Fruit fly (Drosophila melanogaster) whole organism, embryonic: ENCODE data around the gene CG17068.

Source experiments
- ATbp ChIP-seq: fragments of 200-800 bp; sonication (Bioruptor generic); optimal IDR thresholded peaks from 2 replicates; lab custom pipeline; 2017; ENCODE audit warnings: missing biosample characterization, mild to moderate bottlenecking, missing genetic modification characterization, missing genetic modification reagents
- CG10147 ChIP-seq: fragments of 200-800 bp; sonication (Bioruptor generic); optimal IDR thresholded peaks from 2 replicates; lab custom pipeline; 2019; ENCODE audit warnings: missing biosample characterization, mild to moderate bottlenecking, missing genetic modification characterization, moderate library complexity
- CG11398 ChIP-seq: fragments of 200-800 bp; sonication (Bioruptor generic); optimal IDR thresholded peaks from 2 replicates; lab custom pipeline; 2016; ENCODE audit warnings: missing biosample characterization, missing genetic modification characterization
- CG11723 ChIP-seq: fragments of 200-800 bp; sonication (Bioruptor generic); optimal IDR thresholded peaks from 2 replicates; lab custom pipeline; 2017; ENCODE audit warnings: missing biosample characterization, mild to moderate bottlenecking, missing genetic modification characterization
- CG12299 ChIP-seq: fragments of 200-800 bp; sonication (Bioruptor generic); optimal IDR thresholded peaks from 2 replicates; lab custom pipeline; 2018; ENCODE audit warnings: missing biosample characterization, mild to moderate bottlenecking, missing genetic modification characterization
- CG15479 ChIP-seq: fragments of 200-800 bp; sonication (Bioruptor generic); optimal IDR thresholded peaks from 3 replicates; lab custom pipeline; 2019; ENCODE audit warnings: missing biosample characterization, mild to moderate bottlenecking, missing genetic modification characterization, moderate library complexity
- CG16779 ChIP-seq: fragments of 200-800 bp; sonication (Bioruptor generic); IDR thresholded peaks from 2 replicates; pipeline ENCODE4 v1.3.6; 2022; ENCODE audit warnings: missing biosample characterization, missing genetic modification characterization
- CG18476 ChIP-seq: fragments of 200-800 bp; sonication (Bioruptor generic); optimal IDR thresholded peaks from 2 replicates; lab custom pipeline; 2016; ENCODE audit warnings: missing biosample characterization, mild to moderate bottlenecking, missing genetic modification characterization
- CG18764 ChIP-seq: fragments of 200-800 bp; sonication (Bioruptor generic); optimal IDR thresholded peaks from 3 replicates; lab custom pipeline; 2016; ENCODE audit warnings: missing biosample characterization, missing genetic modification characterization
- CG2889 ChIP-seq: fragments of 200-800 bp; sonication (Bioruptor generic); IDR thresholded peaks from 3 replicates; pipeline ENCODE4 v1.3.6; 2022; ENCODE audit warnings: missing biosample characterization, missing genetic modification characterization
- CG33557 ChIP-seq: fragments of 200-800 bp; sonication (Bioruptor generic); optimal IDR thresholded peaks from 2 replicates; lab custom pipeline; 2019; ENCODE audit warnings: missing biosample characterization, mild to moderate bottlenecking, missing genetic modification characterization, moderate library complexity
- CG5180 ChIP-seq: fragments of 200-800 bp; sonication (Bioruptor generic); optimal IDR thresholded peaks from 3 replicates; lab custom pipeline; 2017; ENCODE audit warnings: missing biosample characterization, missing genetic modification characterization, mild to moderate bottlenecking, moderate library complexity, missing genetic modification reagents
- CG6683 ChIP-seq: fragments of 200-800 bp; sonication (Bioruptor generic); optimal IDR thresholded peaks from 2 replicates; lab custom pipeline; 2017; ENCODE audit warnings: missing biosample characterization, mild to moderate bottlenecking, missing genetic modification characterization, missing genetic modification reagents
- CG7839 ChIP-seq: fragments of 200-800 bp; sonication (Bioruptor generic); optimal IDR thresholded peaks from 3 replicates; lab custom pipeline; 2018; ENCODE audit warnings: missing biosample characterization, mild to moderate bottlenecking, missing genetic modification characterization, moderate library complexity
- CG7928 ChIP-seq: fragments of 200-800 bp; sonication (Bioruptor generic); optimal IDR thresholded peaks from 2 replicates; lab custom pipeline; 2017; ENCODE audit warnings: missing biosample characterization, mild to moderate bottlenecking, missing genetic modification characterization
- CG8281 ChIP-seq: fragments of 200-800 bp; sonication (Bioruptor generic); optimal IDR thresholded peaks from 2 replicates; lab custom pipeline; 2018; ENCODE audit warnings: missing biosample characterization, mild to moderate bottlenecking, missing genetic modification characterization, moderate library complexity
- CG9817 ChIP-seq: fragments of 200-800 bp; sonication (Bioruptor generic); optimal IDR thresholded peaks from 2 replicates; lab custom pipeline; 2018; ENCODE audit warnings: missing biosample characterization, mild to moderate bottlenecking, missing genetic modification characterization, moderate library complexity
- Dll ChIP-seq: fragments of 200-800 bp; sonication (Bioruptor generic); IDR thresholded peaks from 4 replicates; pipeline ENCODE4 v1.3.6; 2022; ENCODE audit warnings: missing biosample characterization, missing genetic modification characterization; ENCODE audit not compliant: partially characterized antibody
- Ets65A ChIP-seq: fragments of 200-800 bp; sonication (Bioruptor generic); peaks from one replicate; lab custom pipeline; 2016; ENCODE audit warnings: missing biosample characterization, missing genetic modification characterization
- H2.0 ChIP-seq: fragments of 200-800 bp; sonication (Bioruptor generic); IDR thresholded peaks from 2 replicates; pipeline ENCODE4 v1.3.6; 2022; ENCODE audit warnings: missing biosample characterization, missing genetic modification characterization
- HLHmδ ChIP-seq: fragments of 200-800 bp; sonication (Bioruptor generic); optimal IDR thresholded peaks from 2 replicates; lab custom pipeline; 2018; ENCODE audit warnings: missing biosample characterization, mild to moderate bottlenecking, missing genetic modification characterization, moderate library complexity
- Hr78 ChIP-seq, 2 experiments: fragments of 200-800 bp in 1 of 2; fragments of >200 bp in 1 of 2; sonication (Bioruptor generic) in 1 of 2; optimal IDR thresholded peaks; 2 replicates each; lab custom pipeline; 2017 to 2019; ENCODE audit warnings: missing biosample characterization in 2 of 2, missing genetic modification characterization in 2 of 2, mild to moderate bottlenecking in 1 of 2, moderate library complexity in 1 of 2
- Mad ChIP-seq: fragments of 200-800 bp; sonication (Bioruptor generic); optimal IDR thresholded peaks from 2 replicates; lab custom pipeline; 2016; ENCODE audit warnings: missing biosample characterization, missing genetic modification characterization
- Nf-YB ChIP-seq: fragments of 200-800 bp; sonication (Bioruptor generic); optimal IDR thresholded peaks from 3 replicates; lab custom pipeline; 2019; ENCODE audit warnings: missing biosample characterization, mild to moderate bottlenecking, missing genetic modification characterization, moderate library complexity
- Oli ChIP-seq: fragments of 200-800 bp; sonication (Bioruptor generic); optimal IDR thresholded peaks from 2 replicates; lab custom pipeline; 2018; ENCODE audit warnings: missing biosample characterization, mild to moderate bottlenecking, missing genetic modification characterization, moderate library complexity
- Opbp ChIP-seq: fragments of 200-800 bp; sonication (Bioruptor generic); IDR thresholded peaks from 3 replicates; pipeline ENCODE4 v1.3.6; 2022; ENCODE audit warnings: missing biosample characterization, missing genetic modification characterization; ENCODE audit not compliant: partially characterized antibody
- ac ChIP-seq: fragments of 200-800 bp; sonication (Bioruptor generic); optimal IDR thresholded peaks from 3 replicates; lab custom pipeline; 2017; ENCODE audit warnings: missing biosample characterization, mild to moderate bottlenecking, missing genetic modification characterization
- ap ChIP-seq: fragments of 200-800 bp; sonication (Bioruptor generic); IDR thresholded peaks from 2 replicates; pipeline ENCODE4 v1.3.6; 2022; ENCODE audit warnings: missing biosample characterization, missing genetic modification characterization
- ara ChIP-seq: fragments of 200-800 bp; sonication (Bioruptor generic); IDR thresholded peaks from 2 replicates; pipeline ENCODE4 v1.3.6; 2022; ENCODE audit warnings: missing biosample characterization, missing genetic modification characterization
- az2 ChIP-seq: fragments of 200-800 bp; sonication (Bioruptor generic); optimal IDR thresholded peaks from 3 replicates; lab custom pipeline; 2016; ENCODE audit warnings: missing biosample characterization, missing genetic modification characterization
- cas ChIP-seq: fragments of 200-800 bp; sonication (Bioruptor generic); IDR thresholded peaks from 2 replicates; pipeline ENCODE4 v1.3.6; 2022; ENCODE audit warnings: missing biosample characterization, missing genetic modification characterization
- cato ChIP-seq: fragments of 200-800 bp; sonication (Bioruptor generic); optimal IDR thresholded peaks from 2 replicates; lab custom pipeline; 2016; ENCODE audit warnings: missing biosample characterization, missing genetic modification characterization, borderline replicate concordance
- crp ChIP-seq, 2 experiments: fragments of 200-800 bp; sonication (Bioruptor generic); optimal IDR thresholded peaks; 2 replicates in 1 of 2; 3 replicates in 1 of 2; lab custom pipeline; 2017; ENCODE audit warnings: missing biosample characterization in 2 of 2, missing genetic modification characterization in 2 of 2, mild to moderate bottlenecking in 1 of 2, moderate library complexity in 1 of 2
- disco-r ChIP-seq: fragments of 200-800 bp; sonication (Bioruptor generic); optimal IDR thresholded peaks from 2 replicates; lab custom pipeline; 2016; ENCODE audit warnings: missing biosample characterization, missing genetic modification characterization
- dpn ChIP-seq, 2 experiments: fragments of 200-800 bp; sonication (Bioruptor generic); optimal IDR thresholded peaks; 3 replicates each; lab custom pipeline; 2016; ENCODE audit warnings: missing biosample characterization in 2 of 2, missing genetic modification characterization in 2 of 2
- en ChIP-seq: fragments of 200-800 bp; sonication (Bioruptor generic); optimal IDR thresholded peaks from 2 replicates; lab custom pipeline; 2016; ENCODE audit warnings: missing biosample characterization, missing genetic modification characterization
- fd102C ChIP-seq: fragments of 200-800 bp; sonication (Bioruptor generic); optimal IDR thresholded peaks from 2 replicates; lab custom pipeline; 2018; ENCODE audit warnings: missing biosample characterization, mild to moderate bottlenecking, missing genetic modification characterization, moderate library complexity
- gce ChIP-seq: fragments of 200-800 bp; sonication (Bioruptor generic); IDR thresholded peaks from 3 replicates; pipeline ENCODE4 v1.3.6; 2022; ENCODE audit warnings: missing biosample characterization, missing genetic modification characterization
- ham ChIP-seq: fragments of 200-800 bp; sonication (Bioruptor generic); IDR thresholded peaks from 2 replicates; pipeline ENCODE4 v1.3.6; 2022; ENCODE audit warnings: missing biosample characterization, missing genetic modification characterization
- jing ChIP-seq: fragments of 200-800 bp; sonication (Bioruptor generic); optimal IDR thresholded peaks from 2 replicates; lab custom pipeline; 2018; ENCODE audit warnings: missing biosample characterization, mild to moderate bottlenecking, missing genetic modification characterization
- phol ChIP-seq: fragments of 200-800 bp; sonication (Bioruptor generic); optimal IDR thresholded peaks from 3 replicates; lab custom pipeline; 2018; ENCODE audit warnings: missing biosample characterization, mild to moderate bottlenecking, missing genetic modification characterization, moderate library complexity
- prd ChIP-seq, 3 experiments: fragments of >200 bp in 2 of 3; fragments of 200-800 bp in 1 of 3; sonication (Bioruptor generic) in 1 of 3; optimal IDR thresholded peaks in 2 of 3; IDR thresholded peaks in 1 of 3; 2 replicates in 2 of 3; 3 replicates in 1 of 3; pipeline versions ENCODE4 v1.3.6 to Lab custom; 2017 to 2022; ENCODE audit warnings: missing biosample characterization in 1 of 3, missing genetic modification characterization in 1 of 3
- ranshi ChIP-seq: fragments of 200-800 bp; sonication (Bioruptor generic); IDR thresholded peaks from 2 replicates; pipeline ENCODE4 v1.3.6; 2022; ENCODE audit warnings: missing biosample characterization, missing genetic modification characterization
- sens-2 ChIP-seq: fragments of 200-800 bp; sonication (Bioruptor generic); IDR thresholded peaks from 2 replicates; pipeline ENCODE4 v1.3.6; 2022; ENCODE audit warnings: missing biosample characterization, missing genetic modification characterization
- sqz ChIP-seq: fragments of 200-800 bp; sonication (Bioruptor generic); optimal IDR thresholded peaks from 3 replicates; lab custom pipeline; 2018; ENCODE audit warnings: missing biosample characterization, mild to moderate bottlenecking, missing genetic modification characterization
- ssp ChIP-seq: fragments of 200-800 bp; sonication (Bioruptor generic); IDR thresholded peaks from 2 replicates; pipeline ENCODE4 v1.3.6; 2022; ENCODE audit warnings: missing biosample characterization, missing genetic modification characterization
- sug ChIP-seq: fragments of 200-800 bp; optimal IDR thresholded peaks from 2 replicates; lab custom pipeline; 2019; ENCODE audit warnings: missing biosample characterization, mild to moderate bottlenecking, missing genetic modification characterization, moderate library complexity
- wor ChIP-seq: fragments of 200-800 bp; sonication (Bioruptor generic); IDR thresholded peaks from 2 replicates; pipeline ENCODE4 v1.3.6; 2022; ENCODE audit warnings: missing biosample characterization, missing genetic modification characterization
- zen2 ChIP-seq: fragments of 200-800 bp; sonication (Bioruptor generic); IDR thresholded peaks from 3 replicates; pipeline ENCODE4 v1.3.6; 2022; ENCODE audit warnings: missing biosample characterization, missing genetic modification characterization; ENCODE audit not compliant: partially characterized antibody
- zfh2 ChIP-seq: fragments of 200-800 bp; sonication (Bioruptor generic); optimal IDR thresholded peaks from 2 replicates; lab custom pipeline; 2016; ENCODE audit warnings: missing biosample characterization, missing genetic modification characterization

CG17068 gene

dm6 chrX:20251069-20251468, at the start of gene CG17068, which contains the start of gene Rab10 (continued):
- TF ChIP-seq gce (no peak), disco-r (GFP tag; lab: Kevin White, UChicago) (no peak), CG7928 (GFP tag; lab: Kevin White, UChicago) (no peak), ssp (no peak), CG8281 (tag; lab: Kevin White, UChicago) (no peak), ATbp (GFP tag; lab: Kevin White, UChicago) (no peak), zfh2 (GFP tag; lab: Kevin White, UChicago) (no peak), az2 (GFP tag; lab: Kevin White, UChicago) (no peak), Ets65A (GFP tag; lab: Kevin White, UChicago) (no peak), sqz (GFP tag; lab: Kevin White, UChicago) (no peak), zen2 (GFP tag; lab: Robert Waterston, UW) (peak; percentile 91), en (no peak), cato (GFP tag; lab: Kevin White, UChicago) (no peak), ac (GFP tag; lab: Kevin White, UChicago) (no peak), Mad (no peak), CG9817 (no peak), phol (tag; lab: Kevin White, UChicago) (peak; percentile 50), CG5180 (GFP tag; lab: Kevin White, UChicago) (no peak), wor (no peak), CG11398 (no peak), prd (optimal IDR thresholded peaks at IDR 0.05; lab: Kevin White, UChicago) (no peak), prd (GFP tag; IDR thresholded peaks at IDR 0.05; lab: Robert Waterston, UW) (0 out of 3 replicates have a peak, but pooled peaks have one; percentile 8), CG11723 (GFP tag; lab: Kevin White, UChicago) (no peak), ranshi (no peak), Oli (tag; lab: Kevin White, UChicago) (no peak), CG6683 (no peak), H2.0 (no peak), CG16779 (GFP tag; lab: Robert Waterston, UW) (no peak), CG18764 (GFP tag; lab: Kevin White, UChicago) (no peak), cas (GFP tag; lab: Robert Waterston, UW) (no peak), CG18476 (GFP tag; lab: Kevin White, UChicago) (no peak), CG12299 (tag; lab: Kevin White, UChicago) (peak; percentile 16), Opbp (GFP tag; lab: Robert Waterston, UW) (peak; percentile 80; the same call in 2 of the 3 replicates), ham (GFP tag; lab: Robert Waterston, UW) (no peak), fd102C (no peak), Dll (peak; percentile 95), CG2889 (GFP tag; lab: Robert Waterston, UW) (no peak), crp (GFP tag; optimal IDR thresholded peaks at IDR 0.05; lab: Kevin White, UChicago) (no peak), CG10147 (GFP tag; lab: Kevin White, UChicago) (no peak), ap (GFP tag; lab: Robert Waterston, UW) (no peak), ara (GFP tag; lab: Robert Waterston, UW) (no peak), dpn (GFP tag; optimal IDR thresholded peaks at IDR 0.05; lab: Kevin White, UChicago) (no peak), sens-2 (GFP tag; lab: Robert Waterston, UW) (no peak), Hr78 (GFP tag; optimal IDR thresholded peaks at IDR 0.05; lab: Kevin White, UChicago) (no peak), sug (tag; lab: Kevin White, UChicago) (peak; percentile 19), HLHmδ (no peak), CG33557 (GFP tag; lab: Kevin White, UChicago) (no peak), CG15479 (GFP tag; lab: Kevin White, UChicago) (peak; percentile 25), CG7839 (tag; lab: Kevin White, UChicago) (no peak), Nf-YB (GFP tag; lab: Kevin White, UChicago) (no peak), jing (no peak)
